Fruit fly (Drosophila melanogaster) whole organism, prepupa: ENCODE data around the gene CG14204.

ENCODE experiments used
- CG10669 ChIP-seq: fragments of 200-800 bp; sonication (Bioruptor generic); optimal IDR thresholded peaks from 3 replicates; lab custom pipeline; 2018; ENCODE audit warnings: missing biosample characterization, mild to moderate bottlenecking, missing genetic modification characterization, moderate library complexity
- CG11902 ChIP-seq: fragments of 200-800 bp; sonication (Bioruptor generic); optimal IDR thresholded peaks from 3 replicates; lab custom pipeline; 2016; ENCODE audit warnings: missing biosample characterization, missing genetic modification characterization
- CG15336 ChIP-seq: fragments of 200-800 bp; sonication (Bioruptor generic); IDR thresholded peaks from 2 replicates; pipeline ENCODE4 v1.3.6; 2022; ENCODE audit warnings: missing biosample characterization, missing genetic modification characterization
- CG1621 ChIP-seq: fragments of 200-800 bp; sonication (Bioruptor generic); optimal IDR thresholded peaks from 3 replicates; lab custom pipeline; 2018; ENCODE audit warnings: missing biosample characterization, mild to moderate bottlenecking, missing genetic modification characterization
- CG31627 ChIP-seq: fragments of 200-800 bp; sonication (Bioruptor generic); optimal IDR thresholded peaks from 3 replicates; lab custom pipeline; 2016; ENCODE audit warnings: missing biosample characterization, missing genetic modification characterization
- CG32006 ChIP-seq: fragments of 200-800 bp; sonication (Bioruptor generic); optimal IDR thresholded peaks from 3 replicates; lab custom pipeline; 2017; ENCODE audit warnings: missing biosample characterization, mild to moderate bottlenecking, missing genetic modification characterization
- CG34406 ChIP-seq: fragments of 200-800 bp; sonication (Bioruptor generic); optimal IDR thresholded peaks from 3 replicates; lab custom pipeline; 2016; ENCODE audit warnings: missing biosample characterization, missing genetic modification characterization
- CG4318 ChIP-seq: fragments of 200-800 bp; sonication (Bioruptor generic); optimal IDR thresholded peaks from 3 replicates; lab custom pipeline; 2017; ENCODE audit warnings: missing biosample characterization, mild to moderate bottlenecking, missing genetic modification characterization
- CG6792 ChIP-seq: fragments of 200-800 bp; sonication (Bioruptor generic); optimal IDR thresholded peaks from 3 replicates; lab custom pipeline; 2016; ENCODE audit warnings: missing biosample characterization, missing genetic modification characterization
- CG6854 ChIP-seq: fragments of 200-800 bp; sonication (Bioruptor generic); optimal IDR thresholded peaks from 2 replicates; lab custom pipeline; 2017; ENCODE audit warnings: missing biosample characterization, mild to moderate bottlenecking, missing genetic modification characterization
- CG7368 ChIP-seq: fragments of 200-800 bp; sonication (Bioruptor generic); optimal IDR thresholded peaks from 3 replicates; lab custom pipeline; 2016; ENCODE audit warnings: missing biosample characterization, missing genetic modification characterization
- CG8119 ChIP-seq: fragments of 200-800 bp; sonication (Bioruptor generic); IDR thresholded peaks from 3 replicates; pipeline ENCODE4 v1.3.6; 2022; ENCODE audit warnings: missing biosample characterization, missing genetic modification characterization
- Eip75B ChIP-seq: fragments of 200-800 bp; sonication (Bioruptor generic); optimal IDR thresholded peaks from 3 replicates; lab custom pipeline; 2016; ENCODE audit warnings: missing biosample characterization, missing genetic modification characterization
- Eip78C ChIP-seq: fragments of 200-800 bp; sonication (Bioruptor generic); peaks from one replicate; lab custom pipeline; 2016; ENCODE audit warnings: missing biosample characterization, missing genetic modification characterization
- Eip93F ChIP-seq: fragments of 200-800 bp; sonication (Bioruptor generic); optimal IDR thresholded peaks from 2 replicates; lab custom pipeline; 2016; ENCODE audit warnings: missing biosample characterization, mild to moderate bottlenecking, missing genetic modification characterization
- Gug ChIP-seq: fragments of 200-800 bp; sonication (Bioruptor generic); IDR thresholded peaks from 2 replicates; pipeline ENCODE4 v1.3.6; 2022; ENCODE audit warnings: missing biosample characterization, missing genetic modification characterization
- Hr39 ChIP-seq: fragments of 200-800 bp; sonication (Bioruptor generic); optimal IDR thresholded peaks from 2 replicates; lab custom pipeline; 2016; ENCODE audit warnings: missing biosample characterization, missing genetic modification characterization
- Hr4 ChIP-seq: fragments of 200-800 bp; sonication (Bioruptor generic); optimal IDR thresholded peaks from 3 replicates; lab custom pipeline; 2016; ENCODE audit warnings: missing biosample characterization, missing genetic modification characterization
- OdsH ChIP-seq: fragments of 200-800 bp; sonication (Bioruptor generic); optimal IDR thresholded peaks from 3 replicates; lab custom pipeline; 2016; ENCODE audit warnings: missing biosample characterization, missing genetic modification characterization
- Smox ChIP-seq: fragments of 200-800 bp; sonication (Bioruptor generic); optimal IDR thresholded peaks from 3 replicates; lab custom pipeline; 2016; ENCODE audit warnings: missing biosample characterization, missing genetic modification characterization
- Sox102F ChIP-seq: fragments of 200-800 bp; sonication (Bioruptor generic); optimal IDR thresholded peaks from 2 replicates; lab custom pipeline; 2016; ENCODE audit warnings: missing biosample characterization, mild to moderate bottlenecking, missing genetic modification characterization
- achi ChIP-seq: fragments of 200-800 bp; sonication (Bioruptor generic); optimal IDR thresholded peaks from 3 replicates; lab custom pipeline; 2016; ENCODE audit warnings: missing biosample characterization, missing genetic modification characterization
- acj6 ChIP-seq: fragments of 200-800 bp; sonication (Bioruptor generic); optimal IDR thresholded peaks from 3 replicates; lab custom pipeline; 2016; ENCODE audit warnings: missing biosample characterization, missing genetic modification characterization
- cyc ChIP-seq: fragments of 200-800 bp; sonication (Bioruptor generic); optimal IDR thresholded peaks from 3 replicates; lab custom pipeline; 2016; ENCODE audit warnings: missing biosample characterization, missing genetic modification characterization
- dac ChIP-seq: fragments of 200-800 bp; sonication (Bioruptor generic); optimal IDR thresholded peaks from 2 replicates; lab custom pipeline; 2017; ENCODE audit warnings: missing biosample characterization, mild to moderate bottlenecking, missing genetic modification characterization
- esn ChIP-seq: fragments of 200-800 bp; sonication (Bioruptor generic); optimal IDR thresholded peaks from 2 replicates; lab custom pipeline; 2016; ENCODE audit warnings: missing biosample characterization, mild to moderate bottlenecking, missing genetic modification characterization, moderate library complexity
- lz ChIP-seq: fragments of 200-800 bp; sonication (Bioruptor generic); optimal IDR thresholded peaks from 3 replicates; lab custom pipeline; 2016; ENCODE audit warnings: missing biosample characterization, missing genetic modification characterization
- net ChIP-seq: fragments of 200-800 bp; sonication (Bioruptor generic); optimal IDR thresholded peaks from 3 replicates; lab custom pipeline; 2016; ENCODE audit warnings: missing biosample characterization, missing genetic modification characterization
- ss ChIP-seq, 2 experiments: fragments of 200-800 bp; sonication (Bioruptor generic); optimal IDR thresholded peaks; 2 replicates in 1 of 2; 3 replicates in 1 of 2; lab custom pipeline; 2017 to 2018; ENCODE audit warnings: mild to moderate bottlenecking in 2 of 2, missing biosample characterization in 2 of 2, missing genetic modification characterization in 2 of 2, moderate library complexity in 1 of 2
- svp ChIP-seq: fragments of 200-800 bp; sonication (Bioruptor generic); peaks from one replicate; lab custom pipeline; 2016; ENCODE audit warnings: missing biosample characterization, missing genetic modification characterization

CG14204 gene

DNA sequence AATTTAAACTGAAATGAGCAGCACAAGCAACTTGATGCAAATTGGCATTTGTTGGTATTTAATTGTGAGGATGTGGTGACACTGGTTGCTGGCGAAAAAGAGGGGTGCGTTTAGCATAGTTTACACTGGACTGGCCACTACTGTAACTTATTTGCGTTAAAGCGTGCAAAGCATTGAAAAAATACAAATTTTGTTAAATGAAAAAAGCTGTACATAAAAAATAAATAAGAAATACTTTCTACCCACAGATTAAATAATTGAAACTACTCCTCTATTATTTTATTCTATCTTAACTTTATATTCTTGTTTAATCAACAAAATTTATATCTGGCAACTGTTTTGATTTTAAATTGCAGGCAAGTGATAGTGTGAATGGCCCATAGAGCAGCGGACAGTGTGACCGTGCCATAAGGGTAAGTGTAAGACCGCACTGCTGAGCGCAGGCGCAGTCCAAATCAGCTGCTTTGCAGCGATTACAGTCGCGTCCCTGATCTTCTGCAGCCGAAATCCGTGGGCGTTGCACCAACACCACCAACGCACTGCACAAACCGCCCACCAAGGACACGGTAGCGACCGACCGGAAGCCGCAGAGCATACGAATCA lies 17.6 kb upstream of the CG14204 start, which contains the start of the genes Grip84 and car (continued):
- TF ChIP-seq Sox102F (GFP tag; lab: Kevin White, UChicago) (no peak), Smox (GFP tag; lab: Kevin White, UChicago) (no peak), Hr4 (GFP tag; lab: Kevin White, UChicago) (peak; percentile 69), CG6792 (GFP tag; lab: Kevin White, UChicago) (no peak), CG4318 (GFP tag; lab: Kevin White, UChicago) (no peak)

DNA sequence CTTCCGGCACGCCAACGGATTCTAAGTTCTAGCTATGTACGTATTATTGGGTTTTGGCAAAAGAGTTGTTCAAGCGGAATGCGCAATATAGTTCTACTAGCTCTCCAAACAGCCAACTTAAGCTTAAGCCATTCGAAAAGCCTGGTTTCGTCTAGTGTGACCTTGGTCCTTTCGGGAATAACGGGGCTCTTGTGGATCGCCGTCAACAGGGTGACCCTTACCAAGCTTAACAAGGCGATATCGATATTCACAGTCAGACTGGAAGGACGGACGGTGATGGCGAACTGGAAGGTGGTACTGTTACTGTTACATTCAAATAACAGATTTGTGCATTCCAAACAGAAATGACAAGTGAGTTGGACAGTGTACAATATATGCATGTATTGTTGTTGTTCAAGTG lies 9.7 kb upstream of the CG14204 start:
- no peak for TF ChIP-seq achi (GFP tag; lab: Kevin White, UChicago)
- TF ChIP-seq CG31627 (GFP tag; lab: Kevin White, UChicago) = no peak
- TF ChIP-seq Eip75B (GFP tag; lab: Kevin White, UChicago) = no peak
- no peak for TF ChIP-seq Eip93F (GFP tag; lab: Kevin White, UChicago)
- no peak for TF ChIP-seq CG15336
- TF ChIP-seq net (GFP tag; lab: Kevin White, UChicago) = no peak
- no peak for TF ChIP-seq acj6 (GFP tag; lab: Kevin White, UChicago)

DNA sequence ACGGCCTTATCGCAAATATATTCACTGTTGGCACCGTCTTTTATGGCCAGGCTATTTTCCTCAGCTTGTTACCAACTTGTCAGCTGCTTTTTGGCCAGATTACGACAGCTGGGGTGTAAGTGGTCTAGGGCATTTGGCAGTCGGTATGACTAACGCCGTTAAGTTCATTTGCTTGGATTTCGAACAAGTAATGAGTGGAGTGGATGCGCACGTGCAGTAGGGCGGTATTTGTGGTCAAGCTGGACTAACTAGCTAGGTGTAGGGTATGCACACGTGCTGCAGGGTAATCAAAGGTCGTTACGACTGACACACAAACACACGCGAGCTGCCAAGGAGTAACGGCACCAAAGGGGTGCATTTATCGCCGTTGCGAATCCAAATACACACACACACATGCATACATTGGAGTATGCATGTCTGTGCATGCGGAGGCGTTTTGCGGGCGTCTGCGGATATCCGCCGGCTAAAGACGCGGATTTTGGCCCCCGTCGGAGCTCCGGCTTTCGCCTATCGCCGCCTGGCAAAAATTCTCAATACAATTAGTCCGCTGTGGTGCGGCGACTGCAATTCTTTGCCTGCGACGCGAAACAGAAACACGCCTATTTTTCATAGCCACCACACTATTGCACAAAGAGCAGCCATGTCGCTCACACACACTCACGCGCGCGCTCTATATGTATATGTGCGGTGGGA lies 5.3 kb upstream of the CG14204 start:
- TF ChIP-seq cyc (peak; percentile 14), OdsH (GFP tag; lab: Kevin White, UChicago) (no peak), CG1621 (tag; lab: Kevin White, UChicago) (no peak), esn (GFP tag; lab: Kevin White, UChicago) (peak; percentile 10), CG7368 (GFP tag; lab: Kevin White, UChicago) (no peak)

DNA sequence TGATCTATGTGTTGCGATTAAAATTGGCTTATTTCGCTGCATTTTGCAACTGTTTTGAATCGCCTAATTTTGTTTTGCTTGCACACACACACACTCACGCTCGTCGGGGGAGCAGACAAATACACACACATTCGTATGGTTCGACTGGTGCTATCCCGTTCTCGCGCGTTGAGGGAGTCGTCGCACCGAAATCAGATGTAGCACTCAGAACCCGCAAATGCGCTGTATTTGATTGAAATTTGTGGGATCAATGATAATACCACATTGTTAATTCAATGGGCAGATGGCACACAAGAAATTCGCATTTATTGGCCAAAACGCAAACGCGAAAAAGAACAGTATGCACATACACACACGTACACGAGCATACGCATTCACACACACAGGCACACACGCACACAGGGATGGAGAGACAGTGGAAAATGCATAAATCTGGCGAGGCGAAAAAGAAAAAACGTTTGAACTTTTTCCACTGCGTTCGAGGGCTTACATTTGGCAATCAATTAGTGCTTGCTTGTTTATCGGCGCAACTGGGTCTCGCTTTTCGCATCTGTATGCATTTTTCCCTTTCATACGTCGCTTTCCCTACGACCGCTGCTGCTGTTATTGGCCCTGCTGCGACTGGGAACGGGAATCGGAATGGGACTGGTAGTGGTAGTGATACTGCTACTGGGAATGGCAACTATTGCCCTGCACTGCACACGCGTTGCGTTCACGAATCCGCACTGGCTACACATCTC lies 4.3 kb upstream of the CG14204 start:
- TF ChIP-seq CG10669 (GFP tag; lab: Kevin White, UChicago) = no peak
- TF ChIP-seq Eip78C (GFP tag; lab: Kevin White, UChicago) = peak; percentile 77
- peak in 1 of 2 experiments; percentile 29 for TF ChIP-seq ss (GFP tag; optimal IDR thresholded peaks at IDR 0.05; lab: Kevin White, UChicago)

DNA sequence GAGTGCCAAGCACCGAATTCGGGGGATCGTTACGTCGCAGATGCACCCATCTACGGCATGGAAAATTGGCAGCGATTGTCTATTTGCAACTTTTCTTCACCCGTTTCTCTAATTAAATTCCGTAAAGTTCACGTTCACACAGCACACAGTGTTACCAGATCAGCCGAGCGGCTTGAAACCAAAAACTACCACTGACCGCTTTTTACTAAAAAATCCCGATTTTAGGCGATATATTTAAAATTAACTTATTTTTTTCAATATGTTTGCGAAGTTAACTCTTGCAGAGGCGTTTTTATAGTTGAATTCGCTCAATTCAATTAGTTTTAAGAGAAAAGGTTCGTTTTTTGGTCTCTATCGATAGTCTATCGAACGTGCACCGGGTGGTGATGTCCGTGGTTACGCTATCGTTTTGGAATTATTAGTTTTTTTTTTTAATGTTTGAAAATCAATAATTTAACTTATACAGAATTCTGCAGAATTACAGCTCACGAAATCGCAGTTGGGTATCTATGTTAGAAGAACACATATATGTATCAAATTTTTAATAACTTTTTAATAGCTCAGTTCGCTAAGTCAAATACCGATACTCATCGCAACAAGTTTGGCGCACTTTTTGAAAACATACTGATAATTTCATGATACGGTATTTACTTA lies 3.6 kb upstream of the CG14204 start, which contains the start of gene Tao:
Gene Tao, minus strand, starts transcription at position 153 of the 654 bp plus-strand sequence.
- TF ChIP-seq CG10669 (GFP tag; lab: Kevin White, UChicago) (no peak), Eip78C (GFP tag; lab: Kevin White, UChicago) (peak; percentile 65), Hr39 (GFP tag; lab: Kevin White, UChicago) (peak; percentile 1), CG1621 (tag; lab: Kevin White, UChicago) (peak; percentile 32)
- TF ChIP-seq, all 60 proteins: peak for 3

DNA sequence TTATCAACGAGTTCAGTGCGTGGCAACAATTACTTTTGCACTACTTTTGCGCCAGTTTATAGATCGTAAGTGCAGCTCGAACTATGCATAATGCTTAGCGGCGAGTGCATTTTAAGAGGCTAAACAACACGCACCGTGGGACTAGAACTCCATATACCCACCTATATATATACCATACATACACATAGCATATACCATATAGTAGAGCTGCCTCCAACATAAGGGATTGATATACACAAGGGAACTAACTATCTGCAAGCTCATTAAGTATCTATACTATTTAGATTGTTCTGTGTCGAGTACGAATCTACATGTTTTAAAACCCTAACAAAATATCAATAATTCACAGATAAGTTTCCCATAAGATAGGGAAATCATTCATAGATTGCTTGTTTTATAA lies 1.5 kb upstream of the CG14204 start, which contains the start of gene CG14218:
Gene CG14218, minus strand, starts transcription at position 101 of the 400 bp plus-strand sequence.
- no peak for TF ChIP-seq CG11902 (GFP tag; lab: Kevin White, UChicago)
- TF ChIP-seq net (GFP tag; lab: Kevin White, UChicago) = peak; percentile 4
- TF ChIP-seq lz (GFP tag; lab: Kevin White, UChicago) = no peak
- TF ChIP-seq CG32006 = peak; percentile 23
- no peak for TF ChIP-seq CG6854 (GFP tag; lab: Kevin White, UChicago)
- TF ChIP-seq dac (GFP tag; lab: Kevin White, UChicago) = no peak
- TF ChIP-seq CG15336 = no peak
- no peak for TF ChIP-seq Gug (GFP tag; lab: Robert Waterston, UW)
- TF ChIP-seq svp = no peak
- TF ChIP-seq Eip93F (GFP tag; lab: Kevin White, UChicago) = no peak
- TF ChIP-seq CG34406 = no peak
- TF ChIP-seq CG6792 (GFP tag; lab: Kevin White, UChicago) = no peak
- TF ChIP-seq CG8119 (GFP tag; lab: Robert Waterston, UW) = no peak
